Worm (Caenorhabditis elegans) whole organism, L1 larva: ENCODE data around the gene clec-118.
"Not testable (repeated sequence)": the region's sequence is repeated elsewhere in the genome, so short reads cannot be mapped to it uniquely, and the experiment has no call there.

Experiments used
- C34B4.2 ChIP-seq: sonication (generic microtip); optimal IDR thresholded peaks from 2 replicates; lab custom pipeline; 2017; ENCODE audit warnings: mild to moderate bottlenecking, missing genetic modification characterization, missing compliant biosample characterization
- aha-1 ChIP-seq: fragments of 150-350 bp; optimal IDR thresholded peaks from 2 replicates; lab custom pipeline; 2014; ENCODE audit warnings: missing biosample characterization, missing genetic modification characterization
- aly-2 ChIP-seq: fragments of 150-350 bp; optimal IDR thresholded peaks from 2 replicates; lab custom pipeline; 2014; ENCODE audit warnings: missing biosample characterization, missing genetic modification characterization
- ama-1 ChIP-seq: fragments of 150-350 bp; optimal IDR thresholded peaks from 2 replicates; lab custom pipeline; 2014
- ceh-82 ChIP-seq, 3 experiments: fragments of 150-350 bp in 1 of 3; sonication (generic microtip) in 2 of 3; optimal IDR thresholded peaks; 2 replicates each; lab custom pipeline; 2014 to 2017; ENCODE audit warnings: missing biosample characterization in 3 of 3, missing genetic modification characterization in 3 of 3
- ceh-88 ChIP-seq: fragments of 200-800 bp; sonication (Bioruptor generic); IDR thresholded peaks from 2 replicates; pipeline ENCODE4 v1.3.6; 2022; ENCODE audit warnings: missing genetic modification characterization, missing compliant biosample characterization
- ces-1 ChIP-seq: fragments of 150-350 bp; optimal IDR thresholded peaks from 2 replicates; lab custom pipeline; 2014; ENCODE audit warnings: missing biosample characterization, missing genetic modification reagents, missing genetic modification characterization
- dpl-1 ChIP-seq, 3 experiments: fragments of 150-350 bp in 2 of 3; sonication (generic microtip) in 1 of 3; optimal IDR thresholded peaks; 2 replicates each; lab custom pipeline; 2014 to 2017; ENCODE audit warnings: missing biosample characterization in 3 of 3, missing genetic modification characterization in 3 of 3, missing genetic modification reagents in 3 of 3
- dsc-1 ChIP-seq: sonication (generic microtip); optimal IDR thresholded peaks from 2 replicates; lab custom pipeline; 2016; ENCODE audit warnings: mild to moderate bottlenecking, missing genetic modification characterization, missing compliant biosample characterization
- efl-1 ChIP-seq, 4 experiments: fragments of 150-350 bp; optimal IDR thresholded peaks in 3 of 4; peaks in 1 of 4; 1 replicate in 1 of 4; 2 replicates in 3 of 4; lab custom pipeline; 2014; ENCODE audit warnings: missing biosample characterization in 2 of 4, missing genetic modification characterization in 2 of 4, missing genetic modification reagents in 2 of 4
- egl-13 ChIP-seq: sonication (generic microtip); optimal IDR thresholded peaks from 2 replicates; lab custom pipeline; 2016; ENCODE audit warnings: missing genotype, missing genetic modification reagents, missing genetic modification characterization, missing compliant biosample characterization
- elt-3 ChIP-seq, 6 experiments: fragments of 150-350 bp in 1 of 6; sonication (generic microtip); optimal IDR thresholded peaks; 2 replicates each; lab custom pipeline; 2017 to 2018; ENCODE audit warnings: missing biosample characterization in 6 of 6, missing genetic modification characterization in 6 of 6, inconsistent platforms in 1 of 6
- fkh-8 ChIP-seq: sonication (generic microtip); optimal IDR thresholded peaks from 2 replicates; lab custom pipeline; 2016; ENCODE audit warnings: mild to moderate bottlenecking, missing genetic modification characterization, missing compliant biosample characterization
- hlh-4 ChIP-seq: sonication (generic microtip); optimal IDR thresholded peaks from 2 replicates; lab custom pipeline; 2016; ENCODE audit warnings: mild to moderate bottlenecking, missing genetic modification characterization, missing compliant biosample characterization
- irx-1 ChIP-seq: sonication (generic microtip); optimal IDR thresholded peaks from 2 replicates; lab custom pipeline; 2016; ENCODE audit warnings: missing genetic modification characterization, missing compliant biosample characterization
- lin-14 ChIP-seq: fragments of 200-800 bp; sonication (Bioruptor generic); optimal IDR thresholded peaks from 2 replicates; lab custom pipeline; 2018; ENCODE audit warnings: mild to moderate bottlenecking, missing genetic modification characterization, moderate library complexity, missing compliant biosample characterization
- lin-15B ChIP-seq: fragments of 150-350 bp; sonication (generic microtip); optimal IDR thresholded peaks from 3 replicates; lab custom pipeline; 2014; ENCODE audit warnings: missing biosample characterization, missing genetic modification characterization
- lin-35 ChIP-seq, 2 experiments: fragments of 150-350 bp; optimal IDR thresholded peaks; 2 replicates each; lab custom pipeline; 2014; ENCODE audit warnings: missing biosample characterization in 2 of 2, missing genetic modification characterization in 2 of 2, missing genetic modification reagents in 2 of 2
- lir-3 ChIP-seq: sonication (generic microtip); optimal IDR thresholded peaks from 2 replicates; lab custom pipeline; 2016; ENCODE audit warnings: mild to moderate bottlenecking, missing genetic modification characterization, moderate library complexity, missing compliant biosample characterization; ENCODE audit not compliant: poor library complexity
- mab-9 ChIP-seq: fragments of 200-800 bp; sonication (Bioruptor generic); IDR thresholded peaks from 2 replicates; pipeline ENCODE4 v1.3.6; 2022; ENCODE audit warnings: missing genetic modification reagents, missing genetic modification characterization, missing compliant biosample characterization
- mdl-1 ChIP-seq, 2 experiments: fragments of 150-350 bp; optimal IDR thresholded peaks; 2 replicates each; lab custom pipeline; 2014 to 2017; ENCODE audit warnings: missing biosample characterization in 2 of 2, missing genetic modification characterization in 2 of 2, inconsistent platforms in 1 of 2
- nhr-11 ChIP-seq: fragments of 150-350 bp; optimal IDR thresholded peaks from 2 replicates; lab custom pipeline; 2014; ENCODE audit warnings: missing biosample characterization, missing genetic modification characterization
- nhr-12 ChIP-seq: sonication (generic microtip); optimal IDR thresholded peaks from 2 replicates; lab custom pipeline; 2017; ENCODE audit warnings: missing biosample characterization, missing genetic modification characterization
- nhr-19 ChIP-seq: fragments of 200-800 bp; sonication (Bioruptor generic); conservative IDR thresholded peaks from 2 replicates; pipeline ENCODE4 v1.3.6; 2022; ENCODE audit warnings: missing genetic modification characterization, missing compliant biosample characterization
- nhr-47 ChIP-seq: sonication (generic microtip); optimal IDR thresholded peaks from 2 replicates; lab custom pipeline; 2016; ENCODE audit warnings: mild to moderate bottlenecking, missing genetic modification characterization, moderate library complexity, missing compliant biosample characterization
- nhr-71 ChIP-seq: sonication (generic microtip); optimal IDR thresholded peaks from 2 replicates; lab custom pipeline; 2016; ENCODE audit warnings: mild to moderate bottlenecking, missing genetic modification characterization, moderate library complexity, missing compliant biosample characterization
- nhr-84 ChIP-seq: sonication (generic microtip); optimal IDR thresholded peaks from 2 replicates; lab custom pipeline; 2017; ENCODE audit warnings: missing biosample characterization, missing genetic modification characterization
- rnt-1 ChIP-seq: sonication (generic microtip); optimal IDR thresholded peaks from 2 replicates; lab custom pipeline; 2016; ENCODE audit warnings: mild to moderate bottlenecking, missing genetic modification characterization, moderate library complexity, missing compliant biosample characterization
- skn-1 ChIP-seq: fragments of 150-350 bp; optimal IDR thresholded peaks from 2 replicates; lab custom pipeline; 2014; ENCODE audit warnings: missing biosample characterization, missing genetic modification characterization
- snpc-4 ChIP-seq: fragments of 150-350 bp; optimal IDR thresholded peaks from 2 replicates; lab custom pipeline; 2014; ENCODE audit warnings: missing biosample characterization, missing genetic modification characterization
- sptf-1 ChIP-seq: fragments of 150-350 bp; optimal IDR thresholded peaks from 2 replicates; lab custom pipeline; 2014; ENCODE audit warnings: missing biosample characterization, missing genetic modification characterization
- swsn-7 ChIP-seq: sonication (generic microtip); optimal IDR thresholded peaks from 2 replicates; lab custom pipeline; 2016; ENCODE audit warnings: missing genetic modification characterization, missing compliant biosample characterization
- unc-130 ChIP-seq: fragments of 150-350 bp; optimal IDR thresholded peaks from 2 replicates; lab custom pipeline; 2017; ENCODE audit warnings: missing biosample characterization, missing genetic modification characterization, inconsistent platforms
- unc-62 ChIP-seq: fragments of 150-350 bp; optimal IDR thresholded peaks from 2 replicates; lab custom pipeline; 2014; ENCODE audit warnings: missing biosample characterization, missing genetic modification reagents, missing genetic modification characterization
- unc-86 ChIP-seq: sonication (generic microtip); optimal IDR thresholded peaks from 2 replicates; lab custom pipeline; 2016; ENCODE audit warnings: missing genetic modification characterization, missing compliant biosample characterization
- zag-1 ChIP-seq: fragments of 150-350 bp; optimal IDR thresholded peaks from 2 replicates; lab custom pipeline; 2014; ENCODE audit warnings: missing biosample characterization, missing genetic modification characterization

The clec-118 gene

ce11 chrII:601305-601704 lies 11.0 kb downstream of the clec-118 start (continued):
- TF ChIP-seq aha-1 (no peak), aly-2 (tag; lab: Kevin White, UChicago) (no peak), sptf-1 (tag; lab: Kevin White, UChicago) (no peak), egl-13 (tag; lab: Kevin White, UChicago) (peak; percentile 35), fkh-8 (tag; lab: Kevin White, UChicago) (peak; percentile 78), ceh-88 (no peak), lir-3 (tag; lab: Kevin White, UChicago) (peak; percentile 31), nhr-12 (tag; lab: Kevin White, UChicago) (no peak), swsn-7 (tag; lab: Kevin White, UChicago) (peak; percentile 49), unc-130 (tag; lab: Kevin White, UChicago) (no peak), nhr-71 (tag; lab: Kevin White, UChicago) (peak; percentile 71), rnt-1 (no peak), zag-1 (tag; lab: Kevin White, UChicago) (no peak), lin-14 (GFP tag; lab: Kevin White, UChicago) (peak; percentile 71), skn-1 (peak; percentile 45), mdl-1 (tag; optimal IDR thresholded peaks at IDR 0.05; lab: Kevin White, UChicago) (peak in 1 of 2 experiments; percentile 44), hlh-4 (no peak), unc-86 (peak; percentile 91), nhr-84 (no peak), nhr-11 (tag; lab: Kevin White, UChicago) (peak; percentile 6), ces-1 (no peak), nhr-47 (tag; lab: Kevin White, UChicago) (peak; percentile 60), snpc-4 (no peak), ceh-82 (tag; optimal IDR thresholded peaks at IDR 0.05; lab: Kevin White, UChicago) (peak in 2 of 3 experiments; percentile 4 to 36), unc-62 (GFP tag; lab: Kevin White, UChicago) (no peak), lin-15B (no peak), mab-9 (GFP tag; lab: Robert Waterston, UW) (no peak), nhr-19 (GFP tag; lab: Robert Waterston, UW) (peak; percentile 12; the same call in 1 of the 2 replicates)

DNA sequence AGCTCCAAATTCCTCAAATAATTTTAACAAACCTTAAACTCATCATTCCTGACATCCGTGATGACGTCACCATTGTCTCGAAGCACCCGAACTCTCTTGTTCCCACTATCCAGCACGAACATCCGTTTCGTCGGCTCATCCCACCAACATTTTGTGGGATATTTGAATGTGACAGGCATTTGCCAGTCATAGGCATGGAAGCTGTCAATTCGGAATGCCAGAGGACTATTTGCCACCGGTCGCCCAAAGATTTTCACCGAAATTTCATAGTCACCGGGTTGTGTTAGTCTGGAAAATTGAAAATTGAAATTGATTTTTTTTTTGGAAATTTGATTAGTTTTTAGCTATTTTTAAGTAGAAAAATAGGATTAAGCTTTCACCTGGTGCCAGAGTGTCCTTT lies 15.6 kb downstream of the clec-118 start:
- TF ChIP-seq ama-1 (lab: Kevin White, UChicago), result no peak
- TF ChIP-seq efl-1 (optimal IDR thresholded peaks at IDR 0.05; lab: Kevin White, UChicago), result no peak
- TF ChIP-seq efl-1 (GFP tag; optimal IDR thresholded peaks at IDR 0.05 in 1 of 2; lab: Kevin White, UChicago), result peak in 1 of 2 experiments; percentile 49
- TF ChIP-seq aha-1, result no peak
- TF ChIP-seq lin-35 (GFP tag; optimal IDR thresholded peaks at IDR 0.05; lab: Kevin White, UChicago), result no peak
- TF ChIP-seq elt-3 (tag; optimal IDR thresholded peaks at IDR 0.05; lab: Kevin White, UChicago), result no peak
- no peak for TF ChIP-seq dpl-1 (GFP tag; optimal IDR thresholded peaks at IDR 0.05; lab: Kevin White, UChicago)
- TF ChIP-seq unc-130 (tag; lab: Kevin White, UChicago), result no peak

DNA sequence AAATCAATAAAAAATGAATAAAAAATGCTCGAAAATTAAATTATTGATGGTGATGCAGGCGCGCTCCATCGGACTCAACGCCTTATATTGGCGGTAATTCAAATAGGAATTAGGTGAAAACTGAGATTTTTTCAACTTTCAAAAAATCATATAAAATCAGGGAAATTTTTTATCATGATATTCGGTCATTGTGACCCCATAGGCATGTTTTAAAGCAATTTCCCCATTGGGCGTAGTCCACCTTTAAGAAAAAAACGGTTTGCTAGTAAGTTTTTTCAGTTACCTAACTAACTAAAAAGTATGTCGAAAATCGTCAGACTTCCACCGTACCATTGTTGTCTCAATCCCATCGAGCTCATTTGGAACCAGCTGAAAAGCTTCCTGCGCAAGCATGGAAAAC lies 19.0 kb downstream of the clec-118 start, which contains the start of gene W08F4.1:
TSS of gene W08F4.1 (plus strand) at position 301 of the 400 bp plus-strand sequence.
- TF ChIP-seq irx-1 (tag; lab: Kevin White, UChicago); elt-3 (tag; optimal IDR thresholded peaks at IDR 0.05; lab: Kevin White, UChicago); ceh-82 (tag; optimal IDR thresholded peaks at IDR 0.05; lab: Kevin White, UChicago): not testable (repeated sequence)

DNA sequence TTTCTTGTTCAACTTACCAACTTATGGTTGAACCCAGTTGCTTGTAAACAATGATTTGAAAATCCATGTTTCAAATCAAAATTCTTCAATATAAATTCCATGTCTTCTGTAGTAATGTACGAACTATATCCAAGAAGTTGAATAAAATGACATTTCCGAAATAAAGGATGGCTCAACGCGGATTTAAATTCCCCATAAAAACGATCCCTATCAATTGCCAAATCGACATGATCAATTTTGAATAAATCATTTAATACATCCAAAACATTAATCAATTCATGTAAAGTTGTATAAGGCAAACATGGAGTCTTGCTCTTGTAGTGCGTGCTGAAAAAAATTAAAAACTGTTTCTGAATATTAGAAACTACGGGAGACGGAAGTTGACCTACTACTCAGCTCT lies 21.2 kb downstream of the clec-118 start, which contains the start of gene W08F4.10:
TSS of gene W08F4.10 (minus strand) at position 101 of the 400 bp plus-strand sequence.
- TF ChIP-seq dsc-1 (no peak), efl-1 (optimal IDR thresholded peaks at IDR 0.05; lab: Kevin White, UChicago) (no peak), efl-1 (GFP tag; optimal IDR thresholded peaks at IDR 0.05 in 1 of 2; lab: Kevin White, UChicago) (peak in 1 of 2 experiments; percentile 13), C34B4.2 (tag; lab: Kevin White, UChicago) (no peak)
